In the genomic region with DNA sequence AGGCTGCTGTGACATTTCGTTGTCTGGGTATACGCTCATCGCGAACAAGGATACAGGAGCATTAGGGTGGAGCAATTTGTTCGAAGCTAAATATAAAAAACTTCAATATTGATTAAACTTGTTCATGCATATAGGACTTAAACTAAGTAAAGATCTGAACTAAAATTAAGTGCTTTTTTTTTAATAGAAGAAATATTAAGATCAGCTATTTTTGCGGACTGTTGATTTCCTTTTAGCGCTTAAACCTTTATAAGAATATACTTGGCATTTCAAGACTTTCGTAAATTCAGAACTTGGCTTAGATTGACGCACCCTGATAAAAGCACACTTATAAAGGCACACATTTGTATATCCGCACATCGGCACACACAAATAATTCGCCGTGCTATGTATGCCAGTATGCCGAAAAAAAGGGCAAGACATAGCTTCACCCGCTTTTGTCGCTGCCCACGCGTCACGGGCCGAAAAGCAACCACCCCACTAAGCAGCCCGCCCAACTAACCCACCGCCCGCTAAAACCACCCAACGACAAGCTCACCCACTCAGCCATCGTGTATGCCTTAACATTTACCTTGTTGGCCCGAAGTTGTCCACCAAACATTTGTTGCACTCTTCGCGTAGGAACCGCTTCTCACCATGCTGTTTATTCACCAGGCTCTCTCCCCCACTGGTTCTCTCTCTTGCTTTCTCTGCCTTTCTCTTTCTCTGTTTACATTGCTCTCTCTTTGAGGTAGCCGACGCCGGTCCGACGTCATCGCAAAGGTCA, we compare ENCODE assay signal across 1 fruit fly cellular context.
TF ChIP-seq lines count a peak whose summit lies in the region.

No protein-coding gene starts in this region.

TF ChIP-seq in whole organism, embryonic, 481 proteins besides CTCF, POLR2A, EP300 and RAD21 (continued from another document):
- no peak for TF ChIP-seq psq (GFP tag; optimal IDR thresholded peaks at IDR 0.05; lab: Kevin White, UChicago)
- TF ChIP-seq Rfx (GFP tag; IDR thresholded peaks at IDR 0.05; lab: Robert Waterston, UW), result peak; percentile 54
- TF ChIP-seq CG34224 (GFP tag; IDR thresholded peaks at IDR 0.05; lab: Robert Waterston, UW; ENCODE audit: partially characterized antibody), result no peak
- peak; percentile 23; the same call in 1 of the 2 replicates for TF ChIP-seq CG31441 (GFP tag; IDR thresholded peaks at IDR 0.05; lab: Robert Waterston, UW)
- TF ChIP-seq CG1832 (GFP tag; optimal IDR thresholded peaks at IDR 0.05; lab: Kevin White, UChicago), result no peak
- no peak for TF ChIP-seq pan (optimal IDR thresholded peaks at IDR 0.05; lab: Kevin White, UChicago)
- peak in 1 of 2 experiments; percentile 48 for TF ChIP-seq pan (GFP tag; optimal IDR thresholded peaks at IDR 0.05 in 1 of 2, IDR thresholded peaks at IDR 0.05 in 1 of 2)
- peak; percentile 43; the same call in 2 of the 3 replicates for TF ChIP-seq z (GFP tag; IDR thresholded peaks at IDR 0.05; lab: Robert Waterston, UW)
- peak; percentile 72 for TF ChIP-seq HmgZ (tag; optimal IDR thresholded peaks at IDR 0.05; lab: Kevin White, UChicago)
- no peak for TF ChIP-seq Oaz (GFP tag; IDR thresholded peaks at IDR 0.05; lab: Robert Waterston, UW)
- TF ChIP-seq CG17385 (GFP tag; optimal IDR thresholded peaks at IDR 0.05; lab: Kevin White, UChicago), result peak; percentile 61
- no peak for TF ChIP-seq Optix (GFP tag; IDR thresholded peaks at IDR 0.05; lab: Robert Waterston, UW)
- TF ChIP-seq CG13624 (GFP tag; optimal IDR thresholded peaks at IDR 0.05; lab: Kevin White, UChicago), result no peak
- TF ChIP-seq Hr51 (GFP tag; optimal IDR thresholded peaks at IDR 0.05; lab: Kevin White, UChicago), result peak in 1 of 2 experiments; percentile 55
- no peak for TF ChIP-seq da (GFP tag; optimal IDR thresholded peaks at IDR 0.05; lab: Kevin White, UChicago)
- no peak for TF ChIP-seq Mrtf (GFP tag; IDR thresholded peaks at IDR 0.05; lab: Robert Waterston, UW)
- TF ChIP-seq CG13296 (GFP tag; optimal IDR thresholded peaks at IDR 0.05; lab: Kevin White, UChicago), result peak; percentile 82
- TF ChIP-seq Ada2b (GFP tag; IDR thresholded peaks at IDR 0.05; lab: Robert Waterston, UW), result peak; percentile 19; the same call in 1 of the 2 replicates
- TF ChIP-seq gcm2 (GFP tag; optimal IDR thresholded peaks at IDR 0.05; lab: Kevin White, UChicago), result no peak
- peak; percentile 7 for TF ChIP-seq Vsx1 (GFP tag; optimal IDR thresholded peaks at IDR 0.05; lab: Kevin White, UChicago)
- no peak for TF ChIP-seq CG3847 (GFP tag; IDR thresholded peaks at IDR 0.05; lab: Robert Waterston, UW)
- TF ChIP-seq crc (GFP tag; optimal IDR thresholded peaks at IDR 0.05; lab: Kevin White, UChicago), result peak; percentile 14
- no peak; the same call in 1 of the 2 replicates for TF ChIP-seq Ptx1 (GFP tag; IDR thresholded peaks at IDR 0.05; lab: Robert Waterston, UW)
- peak; percentile 51 for TF ChIP-seq CG2712 (tag; optimal IDR thresholded peaks at IDR 0.05; lab: Kevin White, UChicago)
- TF ChIP-seq CG17361 (GFP tag; IDR thresholded peaks at IDR 0.05; lab: Robert Waterston, UW), result 0 out of 3 replicates have a peak, but pooled peaks have one; percentile 36
- TF ChIP-seq CG13424 (tag; optimal IDR thresholded peaks at IDR 0.05; lab: Kevin White, UChicago), result peak; percentile 81
- no peak for TF ChIP-seq CG9876 (GFP tag; optimal IDR thresholded peaks at IDR 0.05; lab: Kevin White, UChicago)
- TF ChIP-seq esg (GFP tag; conservative IDR thresholded peaks at IDR 0.05; lab: Robert Waterston, UW), result peak; percentile 38; the same call in 1 of the 2 replicates
- TF ChIP-seq chif (GFP tag; optimal IDR thresholded peaks at IDR 0.05; lab: Kevin White, UChicago), result no peak
- peak; percentile 81 for TF ChIP-seq gem (tag; optimal IDR thresholded peaks at IDR 0.05; lab: Kevin White, UChicago)
- peak; percentile 78 for TF ChIP-seq BtbVII (GFP tag; optimal IDR thresholded peaks at IDR 0.05; lab: Kevin White, UChicago)
- TF ChIP-seq bcd (GFP tag; optimal IDR thresholded peaks at IDR 0.05; lab: Kevin White, UChicago), result peak; percentile 36
- TF ChIP-seq CG9817 (tag; optimal IDR thresholded peaks at IDR 0.05; lab: Kevin White, UChicago), result peak; percentile 56
- peak; percentile 32 for TF ChIP-seq CG18262 (tag; optimal IDR thresholded peaks at IDR 0.05; lab: Kevin White, UChicago)
- TF ChIP-seq Trl (optimal IDR thresholded peaks at IDR 0.05; lab: Kevin White, UChicago), result peak; percentile 76 to 89
- peak; percentile 0 for TF ChIP-seq Trl (GFP tag; optimal IDR thresholded peaks at IDR 0.05; lab: Kevin White, UChicago)
- TF ChIP-seq CG5180 (GFP tag; optimal IDR thresholded peaks at IDR 0.05; lab: Kevin White, UChicago), result peak; percentile 31
- TF ChIP-seq Blimp-1 (GFP tag; optimal IDR thresholded peaks at IDR 0.05; lab: Kevin White, UChicago), result peak; percentile 22
- TF ChIP-seq CG32767 (GFP tag; IDR thresholded peaks at IDR 0.05; lab: Robert Waterston, UW), result no peak
- peak; percentile 60 for TF ChIP-seq D19B (GFP tag; optimal IDR thresholded peaks at IDR 0.05; lab: Kevin White, UChicago)
- peak; percentile 6 for TF ChIP-seq mirr (GFP tag; optimal IDR thresholded peaks at IDR 0.05; lab: Kevin White, UChicago)
- peak; percentile 35 for TF ChIP-seq HLH54F (GFP tag; optimal IDR thresholded peaks at IDR 0.05; lab: Kevin White, UChicago)
- peak; percentile 5 for TF ChIP-seq CG3995 (GFP tag; optimal IDR thresholded peaks at IDR 0.05; lab: Kevin White, UChicago)
- peak; percentile 81 for TF ChIP-seq cwo (GFP tag; optimal IDR thresholded peaks at IDR 0.05; lab: Kevin White, UChicago)
- no peak for TF ChIP-seq CG15073 (GFP tag; optimal IDR thresholded peaks at IDR 0.05; lab: Kevin White, UChicago)
- TF ChIP-seq CG6689 (GFP tag; IDR thresholded peaks at IDR 0.05; lab: Robert Waterston, UW), result peak; percentile 65
- TF ChIP-seq ro (GFP tag; IDR thresholded peaks at IDR 0.05; lab: Robert Waterston, UW), result no peak
- no peak for TF ChIP-seq CG16779 (GFP tag; IDR thresholded peaks at IDR 0.05; lab: Robert Waterston, UW)
- TF ChIP-seq H15 (GFP tag; IDR thresholded peaks at IDR 0.05; lab: Robert Waterston, UW), result no peak
- peak; percentile 39 for TF ChIP-seq CG4424 (GFP tag; optimal IDR thresholded peaks at IDR 0.05; lab: Kevin White, UChicago)
- no peak for TF ChIP-seq Xbp1 (GFP tag; optimal IDR thresholded peaks at IDR 0.05; lab: Kevin White, UChicago)
- TF ChIP-seq Drgx (GFP tag; IDR thresholded peaks at IDR 0.05; lab: Robert Waterston, UW), result peak; percentile 61; the same call in 1 of the 2 replicates
- peak; percentile 12; the same call in 1 of the 2 replicates for TF ChIP-seq onecut (GFP tag; IDR thresholded peaks at IDR 0.05; lab: Robert Waterston, UW)
- TF ChIP-seq Kr (GFP tag; optimal IDR thresholded peaks at IDR 0.05; lab: Kevin White, UChicago), result no peak
- peak; percentile 93 for TF ChIP-seq Hmr (GFP tag; optimal IDR thresholded peaks at IDR 0.05; lab: Kevin White, UChicago)
- peak; percentile 63 for TF ChIP-seq Nf-YC (tag; optimal IDR thresholded peaks at IDR 0.05; lab: Kevin White, UChicago)
- TF ChIP-seq CG7556 (GFP tag; optimal IDR thresholded peaks at IDR 0.05; lab: Kevin White, UChicago), result peak; percentile 86
- peak; percentile 44; the same call in 1 of the 2 replicates for TF ChIP-seq CG9215 (GFP tag; IDR thresholded peaks at IDR 0.05; lab: Robert Waterston, UW)
- no peak for TF ChIP-seq pfk (GFP tag; optimal IDR thresholded peaks at IDR 0.05; lab: Kevin White, UChicago)
- TF ChIP-seq CG12104 (GFP tag; optimal IDR thresholded peaks at IDR 0.05; lab: Kevin White, UChicago), result no peak
- TF ChIP-seq Med (GFP tag; lab: Kevin White, UChicago), result peak; percentile 76
- TF ChIP-seq CG10267 (tag; optimal IDR thresholded peaks at IDR 0.05; lab: Kevin White, UChicago), result peak; percentile 14
- TF ChIP-seq HHEX (GFP tag; optimal IDR thresholded peaks at IDR 0.05; lab: Kevin White, UChicago), result peak; percentile 71
- TF ChIP-seq corto (GFP tag; optimal IDR thresholded peaks at IDR 0.05; lab: Kevin White, UChicago), result no peak
- peak; percentile 24 for TF ChIP-seq fu2 (GFP tag; optimal IDR thresholded peaks at IDR 0.05; lab: Kevin White, UChicago)
- TF ChIP-seq CG30020 (tag; optimal IDR thresholded peaks at IDR 0.05; lab: Kevin White, UChicago), result no peak
- peak; percentile 92 for TF ChIP-seq Fer1 (GFP tag; optimal IDR thresholded peaks at IDR 0.05; lab: Kevin White, UChicago)
- TF ChIP-seq Deaf1 (tag; optimal IDR thresholded peaks at IDR 0.05; lab: Kevin White, UChicago), result peak; percentile 78
- TF ChIP-seq NfI (GFP tag; optimal IDR thresholded peaks at IDR 0.05; lab: Kevin White, UChicago), result peak; percentile 83
- TF ChIP-seq B-H1 (GFP tag; IDR thresholded peaks at IDR 0.05; lab: Robert Waterston, UW), result no peak
- TF ChIP-seq Chrac-16 (GFP tag; optimal IDR thresholded peaks at IDR 0.05; lab: Kevin White, UChicago), result no peak
- no peak for TF ChIP-seq Six4 (GFP tag; optimal IDR thresholded peaks at IDR 0.05; lab: Kevin White, UChicago)
- TF ChIP-seq Bteb2 (GFP tag; optimal IDR thresholded peaks at IDR 0.05; lab: Kevin White, UChicago), result peak; percentile 57
- peak; percentile 59 for TF ChIP-seq CG11504 (tag; optimal IDR thresholded peaks at IDR 0.05; lab: Kevin White, UChicago)
- TF ChIP-seq Dek (tag; optimal IDR thresholded peaks at IDR 0.05; lab: Kevin White, UChicago), result peak; percentile 74
- peak; percentile 68 for TF ChIP-seq CG14014 (GFP tag; IDR thresholded peaks at IDR 0.05; lab: Robert Waterston, UW)
- peak; percentile 72 for TF ChIP-seq CG15011 (GFP tag; optimal IDR thresholded peaks at IDR 0.05; lab: Kevin White, UChicago)
- TF ChIP-seq CG12391 (tag; optimal IDR thresholded peaks at IDR 0.05; lab: Kevin White, UChicago), result peak; percentile 64
